Worm (Caenorhabditis elegans): ENCODE results near the gene fbxc-42.
"Not testable (repeated sequence)": the region's sequence is repeated elsewhere in the genome, so short reads cannot be mapped to it uniquely, and the experiment has no call there.

Gene fbxc-42

DNA sequence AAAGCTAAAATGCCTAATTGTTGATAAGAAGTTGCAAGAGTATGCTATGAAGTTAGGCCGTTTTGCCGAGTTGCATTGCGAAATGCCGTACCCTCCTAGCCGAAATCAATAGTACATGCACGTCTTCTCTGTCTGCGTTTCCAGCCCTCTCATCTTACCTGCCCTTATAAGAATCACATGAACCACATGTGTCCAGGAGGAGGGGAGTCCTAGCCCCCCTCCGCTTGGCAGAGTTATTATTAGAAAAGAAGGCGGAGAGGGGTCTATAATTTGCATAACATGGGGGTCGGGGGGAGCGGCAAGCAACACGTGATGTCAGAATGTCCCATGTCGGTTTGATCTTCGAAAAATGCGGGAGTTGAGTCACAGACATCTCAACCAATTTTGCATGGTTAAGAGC lies 38.3 kb upstream of the fbxc-42 start:
- TF ChIP-seq ceh-48 (tag; optimal IDR thresholded peaks at IDR 0.05) (peak; percentile 6), fkh-10 (GFP tag; optimal IDR thresholded peaks at IDR 0.05) (no peak), hlh-30 (tag; optimal IDR thresholded peaks at IDR 0.05; ENCODE audit: insufficient read depth) (peak; percentile 60), ceh-31 (tag; optimal IDR thresholded peaks at IDR 0.05) (no peak), pqm-1 (tag; optimal IDR thresholded peaks at IDR 0.05) (no peak), rnt-1 (tag; optimal IDR thresholded peaks at IDR 0.05) (no peak), gmeb-2 (tag; optimal IDR thresholded peaks at IDR 0.05) (no peak), hlh-8 (tag; optimal IDR thresholded peaks at IDR 0.05) (no peak), C08G9.2 (tag; optimal IDR thresholded peaks at IDR 0.05) (no peak), ets-4 (tag; optimal IDR thresholded peaks at IDR 0.05) (no peak)

DNA sequence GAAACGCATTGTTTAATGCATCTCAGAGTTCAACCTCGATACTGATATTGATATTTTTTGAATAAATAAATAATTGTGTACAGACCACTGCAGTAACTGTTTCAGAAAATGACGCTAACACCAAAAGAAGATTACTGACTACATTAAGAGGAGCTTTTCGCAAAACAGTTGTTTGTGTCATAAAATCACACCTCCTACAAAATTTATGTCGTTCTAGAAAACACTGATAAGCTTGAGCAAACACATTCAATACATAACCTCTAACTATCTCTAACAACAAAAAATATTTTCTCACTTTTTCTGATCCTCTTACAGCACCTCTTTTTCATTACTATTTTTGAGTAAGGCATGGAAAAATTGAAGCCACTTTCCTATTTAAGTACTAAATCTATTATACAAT lies 36.8 kb upstream of the fbxc-42 start, which contains the start of gene fbxc-7:
TSS of gene fbxc-7 (plus strand) at position 301 of the 400 bp plus-strand sequence.
- TF ChIP-seq elt-2 (tag; optimal IDR thresholded peaks at IDR 0.05); ama-1 (optimal IDR thresholded peaks at IDR 0.05); fax-1 (tag; optimal IDR thresholded peaks at IDR 0.05): not testable (repeated sequence)

DNA sequence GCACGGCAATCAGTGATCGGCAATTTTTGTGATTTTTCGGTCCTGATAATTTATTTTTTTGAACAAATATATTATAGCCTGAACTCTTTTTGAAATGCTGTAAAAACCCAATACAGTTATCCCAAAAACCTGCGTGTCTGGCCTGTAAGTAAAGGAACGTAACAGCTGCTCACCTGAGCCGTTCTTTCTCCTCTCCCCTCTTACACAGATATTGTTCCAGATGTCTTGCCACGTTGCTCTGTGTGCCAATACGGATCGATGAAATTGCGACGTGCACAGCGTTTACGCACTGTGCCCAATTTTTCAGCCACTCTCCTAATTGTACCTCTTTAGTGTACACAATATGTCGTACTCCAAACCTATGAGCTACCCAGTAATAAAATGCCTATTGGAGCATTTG lies 32.8 kb upstream of the fbxc-42 start, which contains the start of gene sdz-4:
TSS of gene sdz-4 (plus strand) at position 301 of the 400 bp plus-strand sequence.
- TF ChIP-seq tbx-2 (tag; optimal IDR thresholded peaks at IDR 0.05), result no peak
- no peak for TF ChIP-seq ets-4 (tag; optimal IDR thresholded peaks at IDR 0.05)
- TF ChIP-seq ceh-24 (tag; optimal IDR thresholded peaks at IDR 0.05), result no peak
- TF ChIP-seq F13H6.1 (tag; optimal IDR thresholded peaks at IDR 0.05), result no peak
- no peak for TF ChIP-seq nhr-232 (tag; optimal IDR thresholded peaks at IDR 0.05)
- TF ChIP-seq npax-4 (tag; optimal IDR thresholded peaks at IDR 0.05), result no peak
- TF ChIP-seq ahr-1 (tag; optimal IDR thresholded peaks at IDR 0.05), result no peak
- no peak for TF ChIP-seq pax-1 (tag; optimal IDR thresholded peaks at IDR 0.05)
- TF ChIP-seq unc-55 (GFP tag; optimal IDR thresholded peaks at IDR 0.05), result no peak

ce11 chrII:960218-960617 lies 31.2 kb upstream of the fbxc-42 start, which contains the start of the genes C32B5.18 and C32B5.7:
Gene C32B5.18 (plus strand): TSS chrII:960518.
Gene C32B5.7 (plus strand): TSS chrII:960528.
- TF ChIP-seq ceh-31 (tag; optimal IDR thresholded peaks at IDR 0.05), result no peak
- no peak for TF ChIP-seq ztf-16 (tag; optimal IDR thresholded peaks at IDR 0.05)
- no peak for TF ChIP-seq nhr-232 (tag; optimal IDR thresholded peaks at IDR 0.05)
- TF ChIP-seq lim-6 (tag; optimal IDR thresholded peaks at IDR 0.05), result no peak
- no peak for TF ChIP-seq madf-2 (tag; optimal IDR thresholded peaks at IDR 0.05)
- TF ChIP-seq pha-2 (tag; optimal IDR thresholded peaks at IDR 0.05), result no peak
- no peak for TF ChIP-seq pax-1 (tag; optimal IDR thresholded peaks at IDR 0.05)
- TF ChIP-seq tbx-2 (tag; optimal IDR thresholded peaks at IDR 0.05), result no peak
- TF ChIP-seq ets-4 (tag; optimal IDR thresholded peaks at IDR 0.05), result no peak
- TF ChIP-seq hlh-15 (tag; optimal IDR thresholded peaks at IDR 0.05), result no peak

DNA sequence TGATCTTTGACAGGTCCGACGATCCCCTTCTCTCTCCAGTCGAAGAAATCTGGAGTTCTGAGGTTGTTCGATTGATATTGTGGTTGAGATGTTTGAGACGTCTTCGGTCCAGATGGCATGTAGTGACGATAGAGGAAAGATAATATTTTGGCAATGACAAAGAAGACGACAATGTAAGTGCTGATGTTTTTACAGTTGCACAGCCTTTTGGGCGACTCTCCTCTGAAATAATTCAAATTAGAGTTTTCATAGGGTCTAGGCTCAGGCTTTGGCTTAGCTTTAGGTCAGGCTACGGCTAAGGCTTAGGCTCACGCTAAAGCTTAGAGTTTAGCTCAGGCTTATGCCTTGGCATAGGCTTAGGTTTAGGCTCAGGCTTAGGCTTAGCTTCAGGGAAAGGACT lies 29.4 kb upstream of the fbxc-42 start, which contains the start of gene C32B5.13:
TSS of gene C32B5.13 (minus strand) at position 101 of the 400 bp plus-strand sequence.
- no peak for TF ChIP-seq sox-4 (tag; optimal IDR thresholded peaks at IDR 0.05)
- no peak for TF ChIP-seq ceh-34 (tag; optimal IDR thresholded peaks at IDR 0.05)
- no peak for TF ChIP-seq pha-4 (tag; optimal IDR thresholded peaks at IDR 0.05)
- TF ChIP-seq dmd-4 (tag; optimal IDR thresholded peaks at IDR 0.05; ENCODE audit: borderline replicate concordance), result no peak
- no peak for TF ChIP-seq hlh-15 (tag; optimal IDR thresholded peaks at IDR 0.05)
- no peak for TF ChIP-seq T23F11.4 (GFP tag; optimal IDR thresholded peaks at IDR 0.05)
- no peak for TF ChIP-seq fkh-10 (GFP tag; optimal IDR thresholded peaks at IDR 0.05)
- no peak for TF ChIP-seq lim-6 (tag; optimal IDR thresholded peaks at IDR 0.05)
- no peak for TF ChIP-seq pha-2 (tag; optimal IDR thresholded peaks at IDR 0.05)
- no peak for TF ChIP-seq ceh-6 (GFP tag; optimal IDR thresholded peaks at IDR 0.05)
- TF ChIP-seq K09A11.1 (tag; optimal IDR thresholded peaks at IDR 0.05; ENCODE audit: insufficient read depth), result no peak
- TF ChIP-seq lin-11 (tag; optimal IDR thresholded peaks at IDR 0.05), result no peak
- TF ChIP-seq ceh-2 (tag; optimal IDR thresholded peaks at IDR 0.05), result no peak
